Worm (Caenorhabditis elegans) whole organism, L4/young adult: ENCODE data around the gene F21C10.19.

Source experiments
- W03F9.2 ChIP-seq: fragments of 150-350 bp; optimal IDR thresholded peaks from 2 replicates; lab custom pipeline; 2014; ENCODE audit warnings: missing biosample characterization, missing genetic modification characterization
- him-1 ChIP-seq: sonication (generic microtip); optimal IDR thresholded peaks from 2 replicates; lab custom pipeline; 2016; ENCODE audit warnings: missing genotype, missing genetic modification reagents, missing genetic modification characterization, missing compliant biosample characterization

DNA sequence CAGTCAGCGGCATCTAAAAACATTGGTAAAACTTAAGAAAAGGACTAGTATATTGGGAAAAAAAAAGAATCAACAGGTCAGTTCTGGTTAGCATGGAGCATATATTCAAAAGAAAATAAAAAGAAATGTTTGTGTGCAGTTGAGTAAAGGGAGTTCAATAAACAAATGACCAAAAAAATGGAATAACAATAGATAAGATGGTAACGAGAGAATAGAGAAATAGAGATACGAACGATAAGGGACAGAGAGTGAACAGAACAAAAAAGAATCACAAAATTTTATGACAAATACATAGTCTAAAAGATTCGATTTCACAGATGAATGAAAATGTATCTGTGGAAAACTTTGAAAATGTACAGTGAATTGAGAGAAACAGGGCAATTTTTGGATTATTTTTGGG lies 42.1 kb downstream of the F21C10.19 start, which contains the start of gene gad-3:
- no peak for TF ChIP-seq him-1 (tag; lab: Kevin White, UChicago)
- no peak for TF ChIP-seq W03F9.2 (tag; lab: Kevin White, UChicago)
